Fruit fly (Drosophila melanogaster) Kc167 (cell line): Measurements from ENCODE around the gene mRpS26.

Experiments
- Myc ChIP-seq: fragments of >200 bp; optimal IDR thresholded peaks from 2 replicates; lab custom pipeline; 2017; ENCODE audit warnings: missing external identifiers
- Sin3A ChIP-seq: fragments of >200 bp; optimal IDR thresholded peaks from 2 replicates; lab custom pipeline; 2018; ENCODE audit warnings: missing external identifiers
- h ChIP-seq: fragments of >200 bp; optimal IDR thresholded peaks from 3 replicates; lab custom pipeline; 2018; ENCODE audit warnings: missing external identifiers
- insv ChIP-seq: fragments of >200 bp; optimal IDR thresholded peaks from 3 replicates; lab custom pipeline; 2018; ENCODE audit warnings: missing external identifiers
- psq ChIP-seq: fragments of >200 bp; optimal IDR thresholded peaks from 2 replicates; lab custom pipeline; 2017; ENCODE audit warnings: missing external identifiers
- ttk ChIP-seq: sonication (Bioruptor generic); optimal IDR thresholded peaks from 2 replicates; lab custom pipeline; 2017; ENCODE audit warnings: missing external identifiers

Gene mRpS26

DNA sequence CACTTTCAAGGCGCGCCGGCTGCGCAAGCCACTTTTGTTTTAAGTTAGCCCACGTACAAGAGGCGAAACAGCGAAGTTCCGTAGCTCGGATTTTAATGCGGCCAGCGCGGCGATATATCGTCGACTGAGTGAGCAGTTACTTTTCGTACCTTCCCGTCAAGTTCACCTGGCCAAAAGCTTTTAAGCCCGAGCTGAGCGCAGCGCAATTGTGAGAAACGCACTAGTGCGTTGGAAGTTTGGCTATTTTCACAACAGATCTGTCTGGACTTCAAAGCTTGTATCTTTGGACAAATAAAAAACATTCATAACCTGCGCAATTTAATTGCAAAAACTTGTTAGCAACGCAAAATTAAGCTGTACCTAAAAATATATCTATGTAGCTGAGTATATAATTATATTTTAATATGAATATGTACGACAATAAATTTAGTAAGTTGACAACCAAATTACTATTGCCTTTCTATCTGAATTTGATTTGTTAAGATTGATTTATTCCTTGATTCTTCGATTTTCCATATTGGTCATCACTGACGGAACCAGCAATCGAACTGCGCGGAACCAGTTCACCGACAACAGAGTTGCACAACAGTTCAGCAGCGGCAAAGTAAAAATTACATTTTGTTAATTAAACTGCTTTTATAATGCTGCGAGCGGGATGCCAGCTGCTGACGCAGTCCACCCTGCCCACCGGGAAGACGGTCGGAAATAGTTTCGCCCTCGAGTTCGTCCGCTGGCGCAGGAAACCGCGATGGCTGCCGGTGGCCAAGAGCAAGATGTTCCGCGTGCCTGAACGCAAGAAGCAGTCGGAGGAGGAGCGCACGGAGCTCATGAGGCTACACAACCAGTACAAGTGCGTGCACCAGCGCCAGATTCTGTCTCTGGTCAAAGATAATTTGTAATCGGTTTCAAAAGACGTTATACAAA is at the start of gene mRpS26, which contains the start of gene CG13698:
mRpS26 (plus strand) TSS at position 559 of the 924 bp plus-strand sequence.
CG13698 (minus strand) TSS at position 129 of the 924 bp plus-strand sequence.
- TF ChIP-seq insv (lab: Kevin White, UChicago) (no peak), Sin3A (lab: Kevin White, UChicago) (no peak), h (lab: Kevin White, UChicago) (no peak), Myc (no peak), psq (lab: Kevin White, UChicago) (no peak), ttk (lab: Kevin White, UChicago) (no peak)

DNA sequence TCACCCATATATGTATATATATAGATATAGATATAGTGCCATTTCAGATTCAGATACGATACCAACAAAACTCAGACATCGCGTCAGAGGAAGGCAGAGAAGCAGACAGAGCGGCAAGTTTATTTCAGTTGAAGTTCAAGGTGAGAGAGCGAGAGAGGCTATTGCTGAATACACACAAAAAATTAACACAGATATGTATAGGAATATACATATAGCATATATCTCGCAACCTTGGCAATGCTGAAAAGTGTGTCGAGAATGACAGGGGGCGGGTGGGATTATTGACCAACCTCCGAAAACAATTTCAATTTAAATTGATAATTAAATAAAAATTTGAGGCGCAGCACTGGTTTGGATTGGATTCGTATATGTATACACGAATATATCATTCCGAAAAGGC is 49.3 kb upstream of the mRpS26 start:
- no peak for TF ChIP-seq Sin3A (lab: Kevin White, UChicago)
- TF ChIP-seq insv (lab: Kevin White, UChicago): no peak
- no peak for TF ChIP-seq ttk (lab: Kevin White, UChicago)

DNA sequence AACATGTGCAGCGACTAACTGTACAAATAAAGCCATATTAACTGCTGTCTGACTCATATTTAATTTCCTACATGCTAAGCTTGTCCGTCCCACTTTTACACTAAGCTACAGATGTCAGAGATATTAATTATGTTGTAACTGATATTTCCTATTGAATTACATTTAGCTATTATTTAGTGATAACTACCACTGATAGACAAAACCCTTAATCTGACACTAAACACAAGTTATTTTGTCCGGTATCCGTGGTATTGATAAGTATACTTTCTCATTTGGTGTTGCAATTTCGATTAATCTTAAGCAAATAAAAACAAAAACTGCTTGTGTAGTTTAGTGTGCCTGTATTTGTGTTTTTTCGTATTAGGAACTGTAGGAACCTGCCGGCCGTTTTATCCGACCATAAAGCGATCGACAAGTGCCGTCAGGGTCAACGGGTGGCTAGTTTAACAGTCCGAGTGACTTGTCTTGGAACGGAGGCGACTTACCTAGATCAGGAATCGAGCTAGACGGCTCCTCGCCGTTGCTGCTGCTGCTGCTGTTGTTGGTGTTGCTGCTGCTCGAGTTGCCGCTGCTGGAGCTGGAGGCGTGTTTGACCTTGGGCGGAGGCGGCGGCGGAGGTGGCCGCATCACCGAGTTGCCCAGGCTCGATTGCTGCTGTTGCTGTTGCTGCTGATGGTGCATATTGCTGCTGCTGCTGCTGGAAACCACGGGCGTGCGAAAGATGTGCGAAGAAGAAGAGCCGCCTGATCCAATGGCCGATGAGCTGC is 48.4 kb upstream of the mRpS26 start:
- TF ChIP-seq Myc: no peak

DNA sequence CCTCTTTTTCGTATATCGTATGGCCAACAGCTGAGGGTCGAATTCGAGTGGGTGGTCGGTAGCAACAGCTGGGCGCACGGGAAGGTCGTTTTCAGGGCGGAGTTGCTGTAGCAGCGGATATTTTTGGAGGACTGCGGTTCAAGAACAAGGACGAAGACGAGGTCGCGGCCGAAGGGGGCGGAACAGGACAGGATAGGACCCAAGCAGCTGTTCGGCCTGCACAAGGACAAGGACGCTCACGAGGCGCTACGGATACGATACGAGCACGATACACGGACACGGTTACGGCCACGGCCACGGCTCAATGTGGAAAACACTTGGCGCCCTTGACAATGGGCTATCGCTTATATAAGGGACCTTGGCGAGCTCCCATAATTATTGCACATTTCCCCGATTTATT is 45.1 kb upstream of the mRpS26 start:
- TF ChIP-seq ttk (lab: Kevin White, UChicago): no peak
- no peak for TF ChIP-seq psq (lab: Kevin White, UChicago)
- TF ChIP-seq h (lab: Kevin White, UChicago): no peak
- no peak for TF ChIP-seq insv (lab: Kevin White, UChicago)
- no peak for TF ChIP-seq Sin3A (lab: Kevin White, UChicago)
- TF ChIP-seq Myc: no peak

DNA sequence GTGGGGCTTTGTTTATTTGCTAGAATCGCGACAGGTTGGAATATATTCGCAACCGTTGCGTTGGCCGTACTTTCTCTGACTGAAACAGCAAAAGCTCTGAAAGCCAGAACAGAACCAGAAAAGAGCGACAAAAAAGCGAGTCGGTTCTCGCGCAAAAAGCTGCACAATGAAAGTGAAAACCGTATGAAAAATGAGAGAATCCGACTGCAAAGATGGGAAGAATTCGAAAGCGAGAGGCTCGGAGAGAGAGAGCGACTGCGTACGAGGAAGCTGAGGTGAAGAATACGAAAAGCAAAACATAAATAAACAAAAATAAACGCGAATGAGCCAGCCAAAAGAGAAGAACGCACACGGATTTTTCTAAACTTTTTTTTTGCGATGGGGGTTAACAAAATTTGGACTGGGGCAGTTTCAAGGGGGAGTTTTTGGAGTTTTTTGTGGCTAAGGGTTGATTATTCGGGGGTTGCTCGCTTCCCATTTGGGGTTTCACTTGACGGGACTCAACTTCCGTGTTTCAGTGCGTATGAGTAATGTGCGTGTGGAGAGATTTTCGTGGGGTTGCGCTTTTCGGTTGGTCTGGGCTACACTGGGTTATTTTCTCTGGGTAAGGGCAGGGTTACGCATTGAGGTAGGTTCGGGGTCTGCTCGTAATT is 44.5 kb upstream of the mRpS26 start:
- TF ChIP-seq psq (lab: Kevin White, UChicago) (no peak), ttk (lab: Kevin White, UChicago) (no peak), Sin3A (lab: Kevin White, UChicago) (no peak), h (lab: Kevin White, UChicago) (no peak), Myc (no peak), insv (lab: Kevin White, UChicago) (no peak)

DNA sequence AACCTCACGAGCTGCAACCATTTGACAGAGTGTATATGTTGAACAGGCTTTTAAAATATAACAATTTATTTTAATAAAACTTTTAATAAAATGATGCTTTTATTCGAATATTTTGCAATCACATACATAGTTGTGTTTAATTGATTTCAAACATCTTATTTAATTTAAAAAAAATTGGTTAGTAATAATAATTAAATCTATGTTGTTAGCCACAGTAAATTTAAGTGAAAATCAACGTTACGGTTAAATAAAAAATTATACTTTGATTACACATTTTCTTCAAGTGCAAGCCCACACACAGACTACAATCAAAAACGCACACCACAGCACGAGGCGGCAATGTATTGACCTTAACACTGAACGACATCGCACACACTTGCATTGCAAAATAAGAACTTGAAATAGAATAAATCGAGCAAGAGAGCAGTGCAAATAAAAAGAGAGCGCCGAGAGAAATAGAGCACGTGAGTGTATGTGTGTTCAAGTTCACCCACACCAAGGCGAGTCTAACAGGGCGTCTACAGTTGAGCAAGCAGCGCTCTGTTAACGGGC is 43.3 kb upstream of the mRpS26 start:
- no peak for TF ChIP-seq ttk (lab: Kevin White, UChicago)
- TF ChIP-seq Sin3A (lab: Kevin White, UChicago): no peak
- TF ChIP-seq insv (lab: Kevin White, UChicago): no peak
- no peak for TF ChIP-seq h (lab: Kevin White, UChicago)
- no peak for TF ChIP-seq Myc
- no peak for TF ChIP-seq psq (lab: Kevin White, UChicago)

DNA sequence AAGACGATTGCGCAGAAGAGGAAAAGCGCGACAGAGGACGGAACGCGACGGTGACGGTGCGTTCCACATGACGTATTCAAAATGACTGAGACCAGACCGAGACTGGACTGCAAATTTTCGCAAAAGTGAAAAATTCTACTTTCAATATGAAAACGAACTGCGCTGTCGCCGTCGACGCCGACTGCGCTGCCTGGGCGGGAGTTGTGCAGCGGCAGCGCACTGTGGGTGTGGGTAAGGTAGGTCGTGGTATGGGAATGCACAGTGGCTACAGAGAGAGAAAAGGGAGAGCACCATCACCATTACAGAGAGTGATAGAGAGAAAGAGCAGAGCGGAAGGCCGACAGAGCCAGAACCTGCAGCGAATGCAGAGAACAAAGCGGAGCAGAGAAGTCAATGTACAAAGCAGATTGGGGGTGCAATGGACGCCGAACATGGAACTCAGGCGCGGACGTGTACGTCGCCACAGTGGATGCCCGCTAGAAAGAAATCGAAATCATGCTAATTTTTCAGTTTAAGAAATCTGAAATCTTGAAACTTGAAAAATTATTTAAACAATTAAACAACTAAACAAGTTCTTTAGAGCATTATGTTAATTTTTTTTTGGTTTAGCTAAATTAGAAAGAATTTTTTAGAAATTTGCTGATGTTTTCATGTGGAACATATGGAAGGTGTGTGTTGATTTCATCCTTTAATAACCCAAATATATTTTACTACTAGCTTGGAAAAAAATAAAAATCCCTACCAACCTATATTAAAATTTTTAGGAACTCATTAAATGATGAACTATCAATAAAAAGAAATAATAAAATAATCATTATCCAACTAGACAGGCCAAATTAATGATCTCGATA is 41.5 kb upstream of the mRpS26 start, which contains the start of gene Eip75B:
Eip75B (minus strand) TSS at position 65 of the 851 bp plus-strand sequence.
- no peak for TF ChIP-seq insv (lab: Kevin White, UChicago)

DNA sequence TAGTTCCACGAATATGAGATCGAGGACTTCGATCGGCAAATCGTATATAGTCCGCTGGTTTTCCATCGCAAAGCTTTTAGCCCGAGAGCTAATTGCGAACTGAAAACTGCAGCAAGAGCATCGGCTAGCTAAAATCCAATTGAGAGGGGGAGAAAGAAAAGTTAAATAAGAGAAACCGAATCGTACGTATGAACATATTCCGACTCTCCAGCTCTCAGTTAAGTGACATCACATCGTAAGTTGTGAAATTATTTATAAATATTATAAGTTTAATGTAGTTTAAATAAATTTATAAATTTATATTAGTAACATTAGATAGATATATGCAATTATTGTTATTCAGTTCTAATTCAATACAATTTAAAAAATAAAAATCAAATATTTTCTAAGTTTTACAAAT is 36.3 kb upstream of the mRpS26 start, which contains the start of gene CG44006:
CG44006 (minus strand) TSS at position 101 of the 400 bp plus-strand sequence.
- no peak for TF ChIP-seq ttk (lab: Kevin White, UChicago)
- TF ChIP-seq Sin3A (lab: Kevin White, UChicago): no peak
- no peak for TF ChIP-seq insv (lab: Kevin White, UChicago)
- no peak for TF ChIP-seq psq (lab: Kevin White, UChicago)
- TF ChIP-seq h (lab: Kevin White, UChicago): no peak
- TF ChIP-seq Myc: no peak

DNA sequence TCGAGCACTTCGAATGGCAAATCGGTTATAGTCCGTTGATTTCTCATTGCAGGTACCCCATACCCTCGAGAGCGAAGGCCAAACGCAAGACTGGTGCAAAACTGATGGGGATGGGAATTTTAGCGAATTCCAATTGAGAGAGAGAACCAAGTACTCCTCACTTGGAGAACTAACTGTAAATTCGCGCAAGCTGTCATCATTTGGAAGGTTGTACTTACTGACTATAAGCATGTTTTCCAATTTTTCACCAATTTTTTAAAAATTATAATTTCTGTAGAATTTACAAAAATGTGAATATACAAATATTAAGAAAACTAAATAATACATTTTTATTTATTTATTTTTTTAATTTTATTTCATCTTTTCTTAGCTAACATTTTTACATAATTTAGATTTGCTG is 34.4 kb upstream of the mRpS26 start, which contains the start of gene CG44005:
CG44005 (minus strand) TSS at position 101 of the 400 bp plus-strand sequence.
- TF ChIP-seq psq (lab: Kevin White, UChicago) (no peak), h (lab: Kevin White, UChicago) (no peak), Sin3A (lab: Kevin White, UChicago) (no peak), ttk (lab: Kevin White, UChicago) (no peak), Myc (no peak), insv (lab: Kevin White, UChicago) (no peak)

DNA sequence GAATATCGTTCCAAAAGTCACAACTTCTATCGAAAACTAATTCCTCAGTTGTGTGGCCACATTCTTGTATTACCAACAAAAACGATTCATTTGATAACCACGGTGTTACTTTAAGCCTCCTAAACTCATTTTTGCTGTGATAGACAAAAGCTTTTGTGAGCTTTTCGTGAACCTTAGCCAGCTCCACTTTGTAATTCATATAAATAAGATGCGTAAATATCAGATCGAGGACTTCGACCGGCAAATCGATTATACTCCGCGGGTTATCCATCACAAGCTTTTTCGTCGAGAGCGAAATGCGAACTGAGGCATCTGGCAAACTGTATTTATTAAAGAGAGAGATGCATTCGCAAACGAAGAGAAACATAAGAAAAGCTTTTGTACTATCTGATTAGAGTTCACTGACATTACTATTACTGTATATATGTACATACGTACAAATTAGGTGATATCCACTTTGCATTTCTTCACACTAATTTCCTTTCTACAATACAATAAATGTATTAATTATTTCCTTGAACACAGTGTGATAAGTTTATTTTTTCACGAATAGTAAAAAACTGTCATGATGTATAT is 32.7 kb upstream of the mRpS26 start, which contains the start of gene CG44004:
CG44004 (minus strand) TSS at position 305 of the 576 bp plus-strand sequence.
- TF ChIP-seq psq (lab: Kevin White, UChicago): no peak
- no peak for TF ChIP-seq insv (lab: Kevin White, UChicago)
- TF ChIP-seq Myc: no peak
- no peak for TF ChIP-seq h (lab: Kevin White, UChicago)
- TF ChIP-seq Sin3A (lab: Kevin White, UChicago): no peak
- no peak for TF ChIP-seq ttk (lab: Kevin White, UChicago)
